Worm (Caenorhabditis elegans): ENCODE data around the gene ldb-1.

DNA sequence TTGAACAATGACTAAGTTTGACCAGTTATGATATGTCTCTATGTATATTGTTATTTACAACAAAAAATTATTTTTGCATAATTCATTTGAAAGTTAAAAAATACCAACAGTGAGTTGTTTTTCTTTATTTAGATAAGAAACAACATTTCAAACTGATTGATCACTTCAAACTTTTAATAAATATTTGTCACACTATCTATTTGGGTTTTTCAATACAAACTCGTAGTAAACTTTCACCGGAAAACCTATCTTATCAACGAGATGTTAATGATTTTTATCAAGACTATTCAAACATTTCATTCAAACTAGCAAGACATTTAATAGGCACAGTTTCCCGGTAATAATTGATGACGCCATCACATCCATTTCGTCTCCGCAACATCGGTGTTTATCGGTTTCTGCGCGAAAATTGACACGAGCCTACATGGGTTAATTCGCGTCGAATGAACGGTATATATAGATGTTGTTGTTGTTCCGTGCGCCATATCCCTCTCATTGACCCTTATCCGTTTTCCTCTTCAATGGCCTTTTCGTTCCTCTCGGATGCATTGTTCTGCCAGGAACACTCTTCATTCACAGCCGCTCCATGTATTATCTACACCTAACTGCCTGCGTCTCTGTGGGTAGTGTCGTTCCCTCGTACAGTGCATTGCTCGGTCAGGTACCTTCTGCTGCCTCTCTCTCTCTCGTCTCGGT, 38.4 kb upstream of the ldb-1 start:
- TF ChIP-seq egl-27 (tag; optimal IDR thresholded peaks at IDR 0.05) (no peak), skn-1 (tag; optimal IDR thresholded peaks at IDR 0.05) (no peak)
